Worm (Caenorhabditis elegans): ENCODE results near the gene C49F8.3.

DNA sequence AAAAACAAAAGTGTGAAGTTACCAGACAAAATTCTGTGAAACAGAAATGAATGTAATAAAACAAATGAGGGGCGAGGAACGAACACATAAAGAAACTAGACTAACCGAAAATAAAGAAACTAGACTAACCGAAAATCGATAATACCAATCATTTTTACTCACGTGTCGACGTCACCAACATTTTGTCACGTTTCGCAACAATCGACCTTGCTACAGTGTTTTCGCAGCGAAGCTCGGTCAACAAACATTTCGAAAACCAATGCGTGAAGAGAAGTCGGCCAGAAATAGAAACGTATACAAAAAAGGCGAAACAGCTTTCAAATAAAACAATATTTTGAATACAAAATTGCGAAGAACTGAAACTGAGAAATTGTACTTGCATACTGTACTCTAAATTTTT lies 20.4 kb downstream of the C49F8.3 start:
- TF ChIP-seq elt-3 (tag; optimal IDR thresholded peaks at IDR 0.05) (no peak), unc-39 (tag; optimal IDR thresholded peaks at IDR 0.05) (no peak), nhr-28 (tag; optimal IDR thresholded peaks at IDR 0.05) (no peak), lin-32 (GFP tag; optimal IDR thresholded peaks at IDR 0.05) (no peak), ces-1 (GFP tag; optimal IDR thresholded peaks at IDR 0.05) (no peak), bed-3 (GFP tag; optimal IDR thresholded peaks at IDR 0.05) (no peak), mep-1 (tag; optimal IDR thresholded peaks at IDR 0.05) (no peak), ztf-11 (tag; optimal IDR thresholded peaks at IDR 0.05) (no peak), nhr-76 (tag; optimal IDR thresholded peaks at IDR 0.05) (no peak)
